Fruit fly (Drosophila melanogaster) whole organism, embryonic: ENCODE measurements around the gene Mipp2.

Experiments used
- ATbp ChIP-seq: fragments of 200-800 bp; sonication (Bioruptor generic); optimal IDR thresholded peaks from 2 replicates; lab custom pipeline; 2017; ENCODE audit warnings: missing biosample characterization, mild to moderate bottlenecking, missing genetic modification characterization, missing genetic modification reagents
- Adf1 ChIP-seq: fragments of 200-800 bp; sonication (Bioruptor generic); IDR thresholded peaks from 2 replicates; pipeline ENCODE4 v1.3.6; 2022; ENCODE audit warnings: missing biosample characterization, missing genetic modification characterization
- BEAF-32 ChIP-seq: fragments of 200-800 bp; sonication (Bioruptor generic); optimal IDR thresholded peaks from 3 replicates; lab custom pipeline; 2017; ENCODE audit warnings: missing biosample characterization, missing genetic modification characterization, mild to moderate bottlenecking, moderate library complexity, missing genetic modification reagents
- Blimp-1 ChIP-seq: fragments of 200-800 bp; sonication (Bioruptor generic); optimal IDR thresholded peaks from 3 replicates; lab custom pipeline; 2018; ENCODE audit warnings: missing biosample characterization, missing genetic modification characterization, mild to moderate bottlenecking, moderate library complexity, missing genetic modification reagents
- CG1024 ChIP-seq: fragments of 200-800 bp; sonication (Bioruptor generic); IDR thresholded peaks from 2 replicates; pipeline ENCODE4 v1.3.6; 2022; ENCODE audit warnings: missing biosample characterization, missing genetic modification characterization
- CG11247 ChIP-seq: fragments of 200-800 bp; sonication (Bioruptor generic); IDR thresholded peaks from 2 replicates; pipeline ENCODE4 v1.3.6; 2022; ENCODE audit warnings: missing biosample characterization, missing genetic modification characterization
- CG11456 ChIP-seq: fragments of 200-800 bp; sonication (Bioruptor generic); IDR thresholded peaks from 3 replicates; pipeline ENCODE4 v1.3.6; 2022; ENCODE audit warnings: missing biosample characterization, missing genetic modification characterization
- CG11560 ChIP-seq: fragments of 200-800 bp; sonication (Bioruptor generic); IDR thresholded peaks from 3 replicates; pipeline ENCODE4 v1.3.6; 2022; ENCODE audit warnings: missing biosample characterization, missing genetic modification characterization
- CG14050 ChIP-seq: fragments of 200-800 bp; sonication (Bioruptor generic); IDR thresholded peaks from 3 replicates; pipeline ENCODE4 v1.3.6; 2022; ENCODE audit warnings: missing biosample characterization, missing genetic modification characterization
- CG15011 ChIP-seq: fragments of 200-800 bp; sonication (Bioruptor generic); optimal IDR thresholded peaks from 3 replicates; lab custom pipeline; 2018; ENCODE audit warnings: missing biosample characterization, mild to moderate bottlenecking, missing genetic modification characterization
- CG1602 ChIP-seq: fragments of 200-800 bp; sonication (Bioruptor generic); optimal IDR thresholded peaks from 3 replicates; lab custom pipeline; 2016; ENCODE audit warnings: missing biosample characterization, missing genetic modification characterization
- CG1603 ChIP-seq: fragments of 200-800 bp; sonication (Bioruptor generic); optimal IDR thresholded peaks from 2 replicates; lab custom pipeline; 2019; ENCODE audit warnings: missing biosample characterization, mild to moderate bottlenecking, missing genetic modification characterization, moderate library complexity
- CG17912 ChIP-seq: fragments of 200-800 bp; sonication (Bioruptor generic); optimal IDR thresholded peaks from 2 replicates; lab custom pipeline; 2018; ENCODE audit warnings: missing biosample characterization, mild to moderate bottlenecking, missing genetic modification characterization
- CG1792 ChIP-seq: fragments of 200-800 bp; sonication (Bioruptor generic); optimal IDR thresholded peaks from 2 replicates; lab custom pipeline; 2016; ENCODE audit warnings: missing biosample characterization, missing genetic modification characterization
- CG31224 ChIP-seq: fragments of 200-800 bp; sonication (Bioruptor generic); IDR thresholded peaks from 2 replicates; pipeline ENCODE4 v1.3.6; 2022; ENCODE audit warnings: missing biosample characterization, missing genetic modification characterization
- CG4424 ChIP-seq: fragments of 200-800 bp; sonication (Bioruptor generic); optimal IDR thresholded peaks from 3 replicates; lab custom pipeline; 2016; ENCODE audit warnings: missing biosample characterization, missing genetic modification characterization
- CG4730 ChIP-seq: fragments of 200-800 bp; sonication (Bioruptor generic); IDR thresholded peaks from 2 replicates; pipeline ENCODE4 v1.3.6; 2022; ENCODE audit warnings: missing biosample characterization, missing genetic modification characterization
- CG5245 ChIP-seq: fragments of 200-800 bp; sonication (Bioruptor generic); optimal IDR thresholded peaks from 3 replicates; lab custom pipeline; 2016; ENCODE audit warnings: missing biosample characterization, missing genetic modification characterization
- CG6683 ChIP-seq: fragments of 200-800 bp; sonication (Bioruptor generic); optimal IDR thresholded peaks from 2 replicates; lab custom pipeline; 2017; ENCODE audit warnings: missing biosample characterization, mild to moderate bottlenecking, missing genetic modification characterization, missing genetic modification reagents
- CG9932 ChIP-seq: fragments of 200-800 bp; sonication (Bioruptor generic); IDR thresholded peaks from 2 replicates; pipeline ENCODE4 v1.3.6; 2022; ENCODE audit warnings: missing biosample characterization, missing genetic modification characterization
- D19A ChIP-seq: fragments of 200-800 bp; optimal IDR thresholded peaks from 3 replicates; lab custom pipeline; 2019; ENCODE audit warnings: missing biosample characterization, mild to moderate bottlenecking, missing genetic modification characterization, moderate library complexity
- Doc2 ChIP-seq: fragments of 200-800 bp; sonication (Bioruptor generic); IDR thresholded peaks from 2 replicates; pipeline ENCODE4 v1.3.6; 2022; ENCODE audit warnings: missing biosample characterization, missing genetic modification characterization
- Hand ChIP-seq: fragments of 200-800 bp; sonication (Bioruptor generic); optimal IDR thresholded peaks from 2 replicates; lab custom pipeline; 2017; ENCODE audit warnings: mild to moderate bottlenecking, missing biosample characterization, missing genetic modification reagents, missing genetic modification characterization
- MTF-1 ChIP-seq: fragments of 200-800 bp; sonication (Bioruptor generic); optimal IDR thresholded peaks from 2 replicates; lab custom pipeline; 2018; ENCODE audit warnings: missing biosample characterization, mild to moderate bottlenecking, missing genetic modification characterization, borderline replicate concordance
- Max ChIP-seq: fragments of 200-800 bp; sonication (Bioruptor generic); optimal IDR thresholded peaks from 2 replicates; lab custom pipeline; 2016; ENCODE audit warnings: missing biosample characterization, mild to moderate bottlenecking, missing genetic modification characterization
- Meics ChIP-seq: fragments of 200-800 bp; sonication (Bioruptor generic); optimal IDR thresholded peaks from 2 replicates; lab custom pipeline; 2017; ENCODE audit warnings: missing biosample characterization, mild to moderate bottlenecking, missing genetic modification characterization
- NC2β ChIP-seq: fragments of 200-800 bp; sonication (Bioruptor generic); optimal IDR thresholded peaks from 2 replicates; lab custom pipeline; 2016; ENCODE audit warnings: missing biosample characterization, missing genetic modification characterization
- PHDP ChIP-seq: fragments of 200-800 bp; sonication (Bioruptor generic); optimal IDR thresholded peaks from 3 replicates; lab custom pipeline; 2018; ENCODE audit warnings: missing biosample characterization, mild to moderate bottlenecking, missing genetic modification characterization, moderate library complexity
- Scr ChIP-seq: fragments of 200-800 bp; sonication (Bioruptor generic); IDR thresholded peaks from 2 replicates; pipeline ENCODE4 v1.3.6; 2022; ENCODE audit warnings: missing biosample characterization, missing genetic modification characterization; ENCODE audit not compliant: partially characterized antibody
- Sox100B ChIP-seq: fragments of 200-800 bp; sonication (Bioruptor generic); optimal IDR thresholded peaks from 3 replicates; lab custom pipeline; 2018; ENCODE audit warnings: missing biosample characterization, mild to moderate bottlenecking, missing genetic modification characterization
- Ssrp ChIP-seq: fragments of 200-800 bp; sonication (Bioruptor generic); optimal IDR thresholded peaks from 2 replicates; lab custom pipeline; 2018; ENCODE audit warnings: missing biosample characterization, mild to moderate bottlenecking, missing genetic modification characterization, moderate library complexity
- Vsx1 ChIP-seq: fragments of 200-800 bp; sonication (Bioruptor generic); optimal IDR thresholded peaks from 2 replicates; lab custom pipeline; 2017; ENCODE audit warnings: missing biosample characterization, mild to moderate bottlenecking, missing genetic modification characterization, missing genetic modification reagents
- amos ChIP-seq: fragments of 200-800 bp; sonication (Bioruptor generic); IDR thresholded peaks from 2 replicates; pipeline ENCODE4 v1.3.6; 2022; ENCODE audit warnings: missing biosample characterization, missing genetic modification characterization; ENCODE audit not compliant: partially characterized antibody
- ase ChIP-seq: fragments of 200-800 bp; sonication (Bioruptor generic); IDR thresholded peaks from 3 replicates; pipeline ENCODE4 v1.3.6; 2022; ENCODE audit warnings: missing biosample characterization, missing genetic modification characterization
- bowl ChIP-seq: fragments of 200-800 bp; sonication (Bioruptor generic); IDR thresholded peaks from 2 replicates; pipeline ENCODE4 v1.3.6; 2022; ENCODE audit warnings: missing biosample characterization, missing genetic modification characterization
- chif ChIP-seq, 2 experiments: fragments of 200-800 bp; sonication (Bioruptor generic); optimal IDR thresholded peaks; 3 replicates each; lab custom pipeline; 2016; ENCODE audit warnings: missing biosample characterization in 2 of 2, missing genetic modification characterization in 2 of 2
- chn ChIP-seq: fragments of 200-800 bp; sonication (Bioruptor generic); optimal IDR thresholded peaks from 2 replicates; lab custom pipeline; 2016; ENCODE audit warnings: missing biosample characterization, missing genetic modification characterization
- gcm2 ChIP-seq: fragments of 200-800 bp; sonication (Bioruptor generic); optimal IDR thresholded peaks from 2 replicates; lab custom pipeline; 2016; ENCODE audit warnings: missing biosample characterization, missing genetic modification characterization
- gsb-n ChIP-seq: fragments of 200-800 bp; sonication (Bioruptor generic); optimal IDR thresholded peaks from 3 replicates; lab custom pipeline; 2018; ENCODE audit warnings: missing biosample characterization, mild to moderate bottlenecking, missing genetic modification characterization
- ham ChIP-seq: fragments of 200-800 bp; sonication (Bioruptor generic); IDR thresholded peaks from 2 replicates; pipeline ENCODE4 v1.3.6; 2022; ENCODE audit warnings: missing biosample characterization, missing genetic modification characterization
- hth ChIP-seq: fragments of >200 bp; optimal IDR thresholded peaks from 2 replicates; lab custom pipeline; 2017; ENCODE audit warnings: inconsistent platforms
- kay ChIP-seq: fragments of 200-800 bp; sonication (Bioruptor generic); optimal IDR thresholded peaks from 2 replicates; lab custom pipeline; 2016; ENCODE audit warnings: missing biosample characterization, missing genetic modification characterization
- klu ChIP-seq: fragments of 200-800 bp; sonication (Bioruptor generic); IDR thresholded peaks from 2 replicates; pipeline ENCODE4 v1.3.6; 2022; ENCODE audit warnings: missing biosample characterization, missing genetic modification characterization
- lbe ChIP-seq: fragments of 200-800 bp; sonication (Bioruptor generic); optimal IDR thresholded peaks from 2 replicates; lab custom pipeline; 2016; ENCODE audit warnings: missing biosample characterization, mild to moderate bottlenecking, missing genetic modification characterization
- pan ChIP-seq, 4 experiments: fragments of >200 bp in 3 of 4; fragments of 200-800 bp in 1 of 4; sonication (Bioruptor generic) in 1 of 4; optimal IDR thresholded peaks in 3 of 4; IDR thresholded peaks in 1 of 4; 2 replicates each; pipeline versions ENCODE4 v1.3.6 to Lab custom; 2017 to 2022; ENCODE audit warnings: missing biosample characterization in 2 of 4, missing genetic modification characterization in 2 of 4, mixed read lengths in 1 of 4
- peb ChIP-seq: fragments of 200-800 bp; sonication (Bioruptor generic); IDR thresholded peaks from 2 replicates; pipeline ENCODE4 v1.3.6; 2022; ENCODE audit warnings: missing biosample characterization, missing genetic modification characterization
- slou ChIP-seq: fragments of 200-800 bp; sonication (Bioruptor generic); optimal IDR thresholded peaks from 3 replicates; lab custom pipeline; 2016; ENCODE audit warnings: missing biosample characterization, missing genetic modification characterization
- sob ChIP-seq: fragments of 200-800 bp; sonication (Bioruptor generic); IDR thresholded peaks from 2 replicates; pipeline ENCODE4 v1.3.6; 2022; ENCODE audit warnings: missing biosample characterization, missing genetic modification characterization
- sr ChIP-seq: fragments of 200-800 bp; sonication (Bioruptor generic); IDR thresholded peaks from 3 replicates; pipeline ENCODE4 v1.3.6; 2022; ENCODE audit warnings: missing biosample characterization, missing genetic modification characterization
- toy ChIP-seq: fragments of 200-800 bp; sonication (Bioruptor generic); IDR thresholded peaks from 2 replicates; pipeline ENCODE4 v1.3.6; 2022; ENCODE audit warnings: missing biosample characterization, missing genetic modification characterization
- vnd ChIP-seq: fragments of 200-800 bp; sonication (Bioruptor generic); IDR thresholded peaks from 3 replicates; pipeline ENCODE4 v1.3.6; 2022; ENCODE audit warnings: missing biosample characterization, missing genetic modification characterization; ENCODE audit not compliant: partially characterized antibody

The Mipp2 gene

DNA sequence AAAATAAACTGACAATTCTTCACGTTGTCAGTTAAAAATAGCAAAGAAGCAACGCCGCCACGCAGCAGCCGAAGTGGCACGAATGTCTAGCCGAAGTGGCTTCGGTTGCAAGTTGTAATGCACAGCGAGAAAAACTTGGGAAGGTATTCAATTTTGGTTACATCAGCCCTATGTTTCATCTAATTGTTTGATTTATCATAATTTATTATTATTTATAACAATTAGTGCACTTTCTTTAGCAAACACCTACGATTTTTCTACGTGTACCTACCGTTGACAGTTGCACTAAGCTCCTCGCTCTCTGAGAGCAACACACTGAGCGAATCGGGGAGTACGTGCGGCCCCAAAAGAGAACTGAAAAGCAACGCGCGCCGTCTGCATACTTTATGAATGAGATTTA, 16.4 kb downstream of the Mipp2 start, which contains the start of gene Tsp5D (continued):
- peak; percentile 91 for TF ChIP-seq Ssrp (tag; lab: Kevin White, UChicago)
- peak; percentile 79 for TF ChIP-seq Max (GFP tag; lab: Kevin White, UChicago)
- TF ChIP-seq amos (GFP tag; lab: Robert Waterston, UW), result no peak
- peak; percentile 91 for TF ChIP-seq CG11456
- TF ChIP-seq CG11560, result peak; percentile 75
- peak; percentile 73 for TF ChIP-seq CG31224 (GFP tag; lab: Robert Waterston, UW)
- TF ChIP-seq Doc2 (GFP tag; lab: Robert Waterston, UW), result peak; percentile 72
- TF ChIP-seq ase (GFP tag; lab: Robert Waterston, UW), result peak; percentile 95
- TF ChIP-seq CG9932 (GFP tag; lab: Robert Waterston, UW), result peak; percentile 51
- TF ChIP-seq Adf1 (GFP tag; lab: Robert Waterston, UW), result 0 out of 2 replicates have a peak, but pooled peaks have one; percentile 29
- TF ChIP-seq toy (GFP tag; lab: Robert Waterston, UW), result peak; percentile 74
- TF ChIP-seq bowl (GFP tag; lab: Robert Waterston, UW), result peak; percentile 91
- TF ChIP-seq ham (GFP tag; lab: Robert Waterston, UW), result no peak
- peak; percentile 76 for TF ChIP-seq CG15011
- peak; percentile 74 for TF ChIP-seq CG6683 (GFP tag; lab: Kevin White, UChicago)
- TF ChIP-seq klu (GFP tag; lab: Robert Waterston, UW), result peak; percentile 80
- peak; percentile 82 for TF ChIP-seq sr
- peak; percentile 47 for TF ChIP-seq chn
- peak; percentile 91 for TF ChIP-seq PHDP (tag; lab: Kevin White, UChicago)
- no peak for TF ChIP-seq gcm2 (GFP tag; lab: Kevin White, UChicago)
- TF ChIP-seq CG1024 (GFP tag; lab: Robert Waterston, UW), result peak; percentile 94
- TF ChIP-seq NC2β (GFP tag; lab: Kevin White, UChicago), result no peak
- TF ChIP-seq CG11247, result peak; percentile 87
- TF ChIP-seq Sox100B, result peak; percentile 92
- TF ChIP-seq Hand (GFP tag; lab: Kevin White, UChicago), result peak; percentile 29
- TF ChIP-seq CG1603 (tag; lab: Kevin White, UChicago), result peak; percentile 67
- peak; percentile 66 for TF ChIP-seq kay (GFP tag; lab: Kevin White, UChicago)
- peak; percentile 92 for TF ChIP-seq CG14050 (GFP tag; lab: Robert Waterston, UW)
- no peak for TF ChIP-seq Scr (GFP tag; lab: Robert Waterston, UW)
- TF ChIP-seq hth (lab: Kevin White, UChicago), result no peak
- no peak for TF ChIP-seq lbe (GFP tag; lab: Kevin White, UChicago)
- no peak for TF ChIP-seq pan (optimal IDR thresholded peaks at IDR 0.05; lab: Kevin White, UChicago)
- peak in 1 of 2 experiments; percentile 96 for TF ChIP-seq pan (GFP tag; optimal IDR thresholded peaks at IDR 0.05 in 1 of 2, IDR thresholded peaks at IDR 0.05 in 1 of 2)
- TF ChIP-seq chif (GFP tag; optimal IDR thresholded peaks at IDR 0.05; lab: Kevin White, UChicago), result peak in 1 of 2 experiments; percentile 61
- TF ChIP-seq gsb-n, result peak; percentile 91
- peak; percentile 92 for TF ChIP-seq CG4424 (GFP tag; lab: Kevin White, UChicago)
- TF ChIP-seq CG1792 (GFP tag; lab: Kevin White, UChicago), result peak; percentile 33
- TF ChIP-seq CG1602 (GFP tag; lab: Kevin White, UChicago), result peak; percentile 88
- TF ChIP-seq MTF-1 (GFP tag; lab: Kevin White, UChicago), result peak; percentile 88
- TF ChIP-seq CG4730 (GFP tag; lab: Robert Waterston, UW), result peak; percentile 92
- TF ChIP-seq sob, result peak; percentile 95
- peak; percentile 95 for TF ChIP-seq Blimp-1 (GFP tag; lab: Kevin White, UChicago)
- peak; percentile 83 for TF ChIP-seq Meics (GFP tag; lab: Kevin White, UChicago)
- TF ChIP-seq Vsx1 (GFP tag; lab: Kevin White, UChicago), result peak; percentile 79
- TF ChIP-seq CG17912 (GFP tag; lab: Kevin White, UChicago), result peak; percentile 28
- TF ChIP-seq D19A (tag; lab: Kevin White, UChicago), result peak; percentile 88
- TF ChIP-seq ATbp, result peak; percentile 97
- no peak for TF ChIP-seq BEAF-32 (GFP tag; lab: Kevin White, UChicago)
- TF ChIP-seq vnd (GFP tag; lab: Robert Waterston, UW), result no peak
- TF ChIP-seq CG5245 (GFP tag; lab: Kevin White, UChicago), result peak; percentile 94
- peak; percentile 11 for TF ChIP-seq slou (GFP tag; lab: Kevin White, UChicago)
- peak; percentile 87 for TF ChIP-seq peb (GFP tag; lab: Robert Waterston, UW)
